Fruit fly (Drosophila melanogaster): ENCODE measurements around the gene CG12219.

The CG12219 gene

dm6 chrX:6287842-6288241 is 13.2 kb downstream of the CG12219 start, which contains the start of the genes Top3beta and wuho (continued):
- peak; percentile 40 for TF ChIP-seq bab2 (GFP tag; optimal IDR thresholded peaks at IDR 0.05)
- peak; percentile 55; the same call in 1 of the 2 replicates for TF ChIP-seq slbo (GFP tag; IDR thresholded peaks at IDR 0.05)
- peak; percentile 55 for TF ChIP-seq CG2712 (tag; optimal IDR thresholded peaks at IDR 0.05)
- peak; percentile 85 for TF ChIP-seq CG17186 (GFP tag; optimal IDR thresholded peaks at IDR 0.05)
- peak; percentile 36; the same call in 1 of the 2 replicates for TF ChIP-seq onecut (GFP tag; IDR thresholded peaks at IDR 0.05)
- TF ChIP-seq nom (GFP tag; optimal IDR thresholded peaks at IDR 0.05), result peak; percentile 19
- TF ChIP-seq Scr (GFP tag; IDR thresholded peaks at IDR 0.05; ENCODE audit: partially characterized antibody), result peak; percentile 65; the same call in 1 of the 2 replicates
- no peak for TF ChIP-seq CG6254 (GFP tag; optimal IDR thresholded peaks at IDR 0.05)
- TF ChIP-seq CG32532 (GFP tag; IDR thresholded peaks at IDR 0.05), result 0 out of 2 replicates have a peak, but pooled peaks have one; percentile 15
- TF ChIP-seq p53 (GFP tag; optimal IDR thresholded peaks at IDR 0.05), result peak; percentile 71
- TF ChIP-seq mam (GFP tag; optimal IDR thresholded peaks at IDR 0.05), result peak; percentile 58
- TF ChIP-seq phol (tag; optimal IDR thresholded peaks at IDR 0.05), result peak; percentile 56
- no peak for TF ChIP-seq CG2678 (tag; optimal IDR thresholded peaks at IDR 0.05)
- peak; percentile 28 for TF ChIP-seq zfh2 (GFP tag; optimal IDR thresholded peaks at IDR 0.05)
- peak; percentile 69 for TF ChIP-seq CG14860 (GFP tag; IDR thresholded peaks at IDR 0.05; ENCODE audit: partially characterized antibody)
- TF ChIP-seq CG6854 (GFP tag; optimal IDR thresholded peaks at IDR 0.05), result no peak
- TF ChIP-seq sd (tag; optimal IDR thresholded peaks at IDR 0.05), result peak; percentile 93
- no peak for TF ChIP-seq tup (GFP tag; optimal IDR thresholded peaks at IDR 0.05)
- TF ChIP-seq Deaf1 (tag; optimal IDR thresholded peaks at IDR 0.05), result peak; percentile 65
- no peak for TF ChIP-seq CG7839 (tag; optimal IDR thresholded peaks at IDR 0.05)
- TF ChIP-seq CG12155 (GFP tag; optimal IDR thresholded peaks at IDR 0.05), result peak; percentile 87
- TF ChIP-seq CG7786 (GFP tag; optimal IDR thresholded peaks at IDR 0.05), result peak; percentile 40
- TF ChIP-seq Camta (GFP tag; optimal IDR thresholded peaks at IDR 0.05), result peak; percentile 21
- TF ChIP-seq Bgb (GFP tag; IDR thresholded peaks at IDR 0.05; ENCODE audit: partially characterized antibody), result peak; percentile 83
- peak; percentile 88 for TF ChIP-seq Dref (GFP tag; IDR thresholded peaks at IDR 0.05)
- no peak for TF ChIP-seq ttk (GFP tag; IDR thresholded peaks at IDR 0.05)
- peak; percentile 16 for TF ChIP-seq CG10654 (GFP tag; optimal IDR thresholded peaks at IDR 0.05)
- TF ChIP-seq knrl (GFP tag; IDR thresholded peaks at IDR 0.05; ENCODE audit: partially characterized antibody), result peak; percentile 59
- TF ChIP-seq CG10147 (GFP tag; optimal IDR thresholded peaks at IDR 0.05), result peak; percentile 14
- peak; percentile 36 for TF ChIP-seq mirr (GFP tag; optimal IDR thresholded peaks at IDR 0.05)
- 0 out of 3 replicates have a peak, but pooled peaks have one; percentile 11 for TF ChIP-seq so (GFP tag; IDR thresholded peaks at IDR 0.05)
- TF ChIP-seq oc (tag; optimal IDR thresholded peaks at IDR 0.05), result peak; percentile 79
- TF ChIP-seq gsb-n (tag; optimal IDR thresholded peaks at IDR 0.05), result peak; percentile 93
- peak; percentile 50 for TF ChIP-seq inv (GFP tag; IDR thresholded peaks at IDR 0.05; ENCODE audit: partially characterized antibody)
- no peak for TF ChIP-seq cas (GFP tag; IDR thresholded peaks at IDR 0.05)
- TF ChIP-seq dm (GFP tag; optimal IDR thresholded peaks at IDR 0.05), result peak; percentile 79
- no peak for TF ChIP-seq corto (GFP tag; optimal IDR thresholded peaks at IDR 0.05)
- peak; percentile 79 for TF ChIP-seq bbx (GFP tag; IDR thresholded peaks at IDR 0.05; ENCODE audit: partially characterized antibody)
- TF ChIP-seq unpg (GFP tag; optimal IDR thresholded peaks at IDR 0.05), result peak; percentile 28
- peak; percentile 80 for TF ChIP-seq cg (GFP tag; optimal IDR thresholded peaks at IDR 0.05)
- TF ChIP-seq ftz-f1 (GFP tag; optimal IDR thresholded peaks at IDR 0.05), result peak; percentile 58
- TF ChIP-seq grau (tag; optimal IDR thresholded peaks at IDR 0.05), result peak; percentile 40
- peak; percentile 77 for TF ChIP-seq CG13624 (GFP tag; optimal IDR thresholded peaks at IDR 0.05)
- peak; percentile 48 for TF ChIP-seq gro (GFP tag; optimal IDR thresholded peaks at IDR 0.05)
- peak in 1 of 2 experiments; percentile 80 for TF ChIP-seq insv (GFP tag; optimal IDR thresholded peaks at IDR 0.05)
- TF ChIP-seq lilli (GFP tag; optimal IDR thresholded peaks at IDR 0.05), result peak; percentile 66
- peak; percentile 31 for TF ChIP-seq pum (GFP tag; optimal IDR thresholded peaks at IDR 0.05)
- peak; percentile 83 for TF ChIP-seq Sry-δ (GFP tag; optimal IDR thresholded peaks at IDR 0.05)
- TF ChIP-seq CG10209 (GFP tag; optimal IDR thresholded peaks at IDR 0.05), result peak; percentile 44
- TF ChIP-seq toy (GFP tag; IDR thresholded peaks at IDR 0.05), result no peak
